Worm (Caenorhabditis elegans): ENCODE results near the gene gap-2.
A peak's percentile ranks its signal among the peaks of the same experiment; 100 is the strongest.

Gene gap-2

DNA sequence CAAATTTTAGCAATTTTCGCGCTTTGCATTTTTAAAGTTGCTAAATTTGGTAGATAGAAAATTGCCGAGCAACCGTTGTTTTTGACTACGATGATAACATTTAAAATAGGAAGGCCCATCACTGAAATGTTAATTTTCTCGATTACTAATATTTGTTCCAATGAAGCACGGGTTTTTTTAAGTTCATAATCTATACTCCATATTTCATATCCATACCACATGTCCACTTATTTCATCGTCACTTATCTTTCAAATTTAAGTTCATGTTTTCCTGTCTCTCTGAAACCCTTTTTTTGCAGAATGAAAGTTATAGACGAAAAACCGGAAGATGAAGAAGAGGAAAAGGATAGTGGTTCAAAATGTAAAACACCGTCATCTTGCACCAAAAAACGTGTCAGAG, at the start of gene gap-2:
Gene gap-2, plus strand, starts transcription at position 301 of the 400 bp plus-strand sequence.
- TF ChIP-seq F57A8.1 (GFP tag; optimal IDR thresholded peaks at IDR 0.05), result no peak
- no peak for TF ChIP-seq ceh-58 (GFP tag; IDR thresholded peaks at IDR 0.05)

DNA sequence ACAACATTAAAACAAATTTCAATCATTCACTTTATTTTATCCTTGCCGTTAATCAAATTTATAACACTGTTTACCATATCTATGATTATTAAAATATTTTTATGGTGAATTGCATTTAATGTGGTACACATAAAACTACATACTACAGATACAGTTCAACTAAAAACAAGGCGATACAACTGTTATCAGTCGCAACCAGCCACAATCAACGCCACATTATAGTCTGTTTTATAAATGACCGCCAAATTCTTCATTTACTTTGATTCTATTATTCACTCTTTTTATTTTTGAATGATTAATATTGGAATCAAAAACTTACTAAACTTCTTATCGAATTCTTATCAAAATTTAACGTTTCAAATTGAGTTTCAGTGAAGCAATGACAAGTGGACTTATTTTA, 44.2 kb upstream of the gap-2 start, which contains the start of gene B0272.4:
Gene B0272.4, plus strand, starts transcription at position 373 of the 400 bp plus-strand sequence.
- TF ChIP-seq C06A6.2 (GFP tag; conservative IDR thresholded peaks at IDR 0.05), result no peak
- TF ChIP-seq madf-6 (GFP tag; IDR thresholded peaks at IDR 0.05), result no peak
- TF ChIP-seq nhr-80 (tag; optimal IDR thresholded peaks at IDR 0.05), result peak; percentile 60

DNA sequence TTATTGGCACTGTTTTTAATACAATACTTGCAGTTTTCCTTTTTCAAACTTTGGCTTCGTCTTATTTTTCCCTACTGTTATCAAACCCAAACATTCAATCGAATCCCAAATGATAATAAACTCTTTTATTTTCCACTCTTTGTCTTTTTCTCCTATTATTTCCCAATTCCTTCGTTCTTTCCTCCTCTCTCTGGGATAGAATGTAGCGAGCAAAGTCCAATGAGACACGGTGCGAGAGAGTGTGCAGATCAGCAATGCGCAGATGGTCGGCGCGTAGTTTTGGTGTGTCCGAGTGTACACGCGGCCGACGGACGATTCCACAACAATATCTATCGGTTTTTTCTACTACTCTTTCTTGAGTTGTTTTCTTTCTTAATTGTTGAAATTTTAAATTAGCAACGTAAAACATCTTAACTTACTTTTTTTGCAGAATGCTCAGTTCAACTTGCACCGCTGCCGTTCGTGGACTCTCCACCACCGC, 41.2 kb upstream of the gap-2 start, which contains the start of gene B0272.3:
Gene B0272.3, plus strand, starts transcription at position 431 of the 481 bp plus-strand sequence.
- TF ChIP-seq lin-40 (tag; optimal IDR thresholded peaks at IDR 0.05) (peak; percentile 48), mcd-1 (GFP tag; IDR thresholded peaks at IDR 0.05) (no peak), zfh-2 (GFP tag; conservative IDR thresholded peaks at IDR 0.05) (0 out of 2 replicates have a peak, but pooled peaks have one; percentile 32), ztf-3 (GFP tag; optimal IDR thresholded peaks at IDR 0.05) (no peak), B0336.3 (GFP tag; IDR thresholded peaks at IDR 0.05) (peak; percentile 49; the same call in 1 of the 2 replicates), snpc-4 (GFP tag; optimal IDR thresholded peaks at IDR 0.05) (no peak), snpc-4 (tag; optimal IDR thresholded peaks at IDR 0.05) (peak in 3 of 4 experiments; percentile 31 to 50 (median 41)), die-1 (tag; optimal IDR thresholded peaks at IDR 0.05) (peak; percentile 3), cebp-1 (GFP tag; IDR thresholded peaks at IDR 0.05) (no peak), cebp-1 (tag; optimal IDR thresholded peaks at IDR 0.05) (peak; percentile 73), nhr-80 (tag; optimal IDR thresholded peaks at IDR 0.05) (peak; percentile 79), attf-5 (GFP tag; optimal IDR thresholded peaks at IDR 0.05) (peak; percentile 6), let-607 (tag; optimal IDR thresholded peaks at IDR 0.05) (peak in 1 of 2 experiments; percentile 69), snpc-3.4 (tag; optimal IDR thresholded peaks at IDR 0.05) (no peak), chd-7 (tag; optimal IDR thresholded peaks at IDR 0.05) (peak; percentile 46), atf-7 (tag; optimal IDR thresholded peaks at IDR 0.05) (peak; percentile 32), madf-10 (tag; optimal IDR thresholded peaks at IDR 0.05) (peak; percentile 37)

DNA sequence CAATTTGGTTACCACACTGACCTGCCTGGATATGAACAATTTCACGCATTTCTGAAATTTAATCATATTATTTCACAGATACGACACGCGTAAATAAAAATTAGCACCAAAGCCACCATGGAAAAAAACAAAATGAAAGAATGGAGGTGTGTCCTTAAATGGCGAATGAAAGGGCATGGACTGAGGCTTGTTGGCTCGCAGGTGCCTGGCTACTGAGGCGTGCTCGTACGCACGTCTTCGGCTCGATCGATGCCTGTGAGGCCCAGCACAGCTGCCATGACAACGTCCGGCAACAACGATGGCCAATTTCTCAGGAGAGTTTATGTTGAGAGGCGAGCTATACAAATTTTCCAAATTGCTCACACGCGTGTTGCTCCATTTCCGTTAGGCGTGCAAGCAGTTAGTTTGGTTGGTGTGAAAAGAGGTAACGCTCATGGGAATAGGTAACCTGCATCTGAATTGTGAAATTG, 35.4 kb upstream of the gap-2 start, which contains the start of gene tbb-4:
Gene tbb-4, minus strand, starts transcription at position 51 of the 470 bp plus-strand sequence.
- TF ChIP-seq zfh-2 (GFP tag; conservative IDR thresholded peaks at IDR 0.05), result peak; percentile 63; the same call in 1 of the 2 replicates
- no peak for TF ChIP-seq efl-1 (GFP tag; optimal IDR thresholded peaks at IDR 0.05)

DNA sequence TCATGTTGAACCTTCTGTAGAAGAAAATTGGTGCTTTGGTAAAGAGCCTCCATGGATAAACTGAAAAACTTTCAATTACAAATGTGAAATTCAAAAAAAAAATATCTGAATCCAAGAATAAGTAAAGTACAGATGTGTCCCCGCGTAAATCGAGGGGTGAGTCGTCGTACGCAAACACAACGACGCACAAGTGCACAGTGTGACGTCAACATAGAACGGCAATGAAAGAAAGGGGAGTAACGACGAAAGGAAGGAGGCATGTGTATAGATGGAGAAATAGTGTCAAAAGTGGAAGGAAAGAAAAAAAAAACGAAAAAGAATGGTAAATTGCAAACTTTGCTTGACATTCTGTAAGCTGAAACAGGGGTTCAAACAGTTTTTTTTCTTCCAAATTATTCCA, 30.8 kb upstream of the gap-2 start, which contains the start of gene memb-1:
Gene memb-1, minus strand, starts transcription at position 60 of the 400 bp plus-strand sequence.
- TF ChIP-seq lin-40 (tag; optimal IDR thresholded peaks at IDR 0.05) (peak; percentile 60), let-607 (tag; optimal IDR thresholded peaks at IDR 0.05) (peak in 1 of 2 experiments; percentile 64), snpc-1.3 (tag; optimal IDR thresholded peaks at IDR 0.05; ENCODE audit: insufficient read depth) (no peak), mel-28 (tag; optimal IDR thresholded peaks at IDR 0.05; ENCODE audit: borderline replicate concordance) (no peak), atf-7 (tag; optimal IDR thresholded peaks at IDR 0.05) (peak; percentile 80), lin-35 (GFP tag; optimal IDR thresholded peaks at IDR 0.05) (peak in 1 of 3 experiments; percentile 47), snpc-4 (GFP tag; optimal IDR thresholded peaks at IDR 0.05) (no peak), snpc-4 (tag; optimal IDR thresholded peaks at IDR 0.05) (peak in 1 of 4 experiments; percentile 67), efl-1 (GFP tag; optimal IDR thresholded peaks at IDR 0.05) (peak; percentile 12), nhr-80 (tag; optimal IDR thresholded peaks at IDR 0.05) (peak; percentile 64)

DNA sequence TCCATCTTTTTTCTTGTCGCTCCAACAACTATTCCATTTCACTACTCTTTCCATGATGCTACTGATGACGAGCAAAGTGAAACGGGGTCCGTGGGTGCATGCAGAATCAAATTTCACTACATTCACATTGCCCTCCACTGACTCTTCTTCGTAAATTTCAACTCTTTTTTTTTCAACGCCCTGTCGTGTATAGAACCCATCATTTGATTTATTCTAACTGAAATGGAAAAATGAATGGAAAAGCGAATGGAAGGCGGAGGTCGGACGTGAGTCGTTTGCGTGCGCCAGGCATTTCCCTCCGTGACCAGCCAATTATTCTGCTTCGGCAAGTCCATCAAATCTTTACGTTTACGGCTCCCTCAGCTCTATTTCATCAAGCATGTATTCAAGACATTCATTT, 28.4 kb upstream of the gap-2 start:
- no peak for TF ChIP-seq sdz-38 (tag; optimal IDR thresholded peaks at IDR 0.05)
- TF ChIP-seq egrh-3 (GFP tag; IDR thresholded peaks at IDR 0.05), result no peak
- no peak for TF ChIP-seq lsy-27 (tag; optimal IDR thresholded peaks at IDR 0.05; ENCODE audit: borderline replicate concordance, insufficient read depth)
- TF ChIP-seq hsf-1 (GFP tag; IDR thresholded peaks at IDR 0.05), result no peak
- no peak for TF ChIP-seq rec-8 (tag; optimal IDR thresholded peaks at IDR 0.05)
- TF ChIP-seq F49E8.2 (tag; optimal IDR thresholded peaks at IDR 0.05; ENCODE audit: insufficient read depth), result no peak
- no peak for TF ChIP-seq F57C9.4 (tag; optimal IDR thresholded peaks at IDR 0.05)
- no peak for TF ChIP-seq ZK185.1 (tag; optimal IDR thresholded peaks at IDR 0.05; ENCODE audit: poor library complexity, severe bottlenecking)
- no peak for TF ChIP-seq ccch-3 (GFP tag; optimal IDR thresholded peaks at IDR 0.05)
- no peak for TF ChIP-seq ceh-27 (GFP tag; optimal IDR thresholded peaks at IDR 0.05)
- no peak for TF ChIP-seq nhr-27 (tag; optimal IDR thresholded peaks at IDR 0.05)
- no peak for TF ChIP-seq rpc-1 (optimal IDR thresholded peaks at IDR 0.05)
- TF ChIP-seq rpc-1 (tag; optimal IDR thresholded peaks at IDR 0.05), result no peak
